Comparison of ENCODE assay signal across 5 worm cellular contexts in genomic region chrV:12869948-12870347, ce11.
TF ChIP-seq lines count a peak whose summit lies in the region.

Gene T07F10.3, minus strand, starts transcription at chrV:12870045.

TF ChIP-seq in whole organism, L1 larva, 84 proteins besides CTCF, POLR2A, EP300 and RAD21 (continues in another document):
- TF ChIP-seq ceh-8 (GFP tag; optimal IDR thresholded peaks at IDR 0.05; lab: Kevin White, UChicago) (peak; percentile 92), skn-1 (tag; optimal IDR thresholded peaks at IDR 0.05; lab: Kevin White, UChicago) (peak; percentile 88), nhr-47 (tag; optimal IDR thresholded peaks at IDR 0.05; lab: Kevin White, UChicago) (peak; percentile 98), zag-1 (tag; optimal IDR thresholded peaks at IDR 0.05; lab: Kevin White, UChicago) (no peak), ztf-4 (tag; optimal IDR thresholded peaks at IDR 0.05; lab: Kevin White, UChicago) (peak; percentile 42), fkh-8 (tag; optimal IDR thresholded peaks at IDR 0.05; lab: Kevin White, UChicago) (peak; percentile 90), nhr-84 (tag; optimal IDR thresholded peaks at IDR 0.05; lab: Kevin White, UChicago) (no peak), nhr-28 (tag; optimal IDR thresholded peaks at IDR 0.05; lab: Kevin White, UChicago) (peak; percentile 16), mef-2 (tag; optimal IDR thresholded peaks at IDR 0.05; lab: Kevin White, UChicago) (no peak), nhr-85 (tag; lab: Kevin White, UChicago) (peak; percentile 99), sox-4 (tag; optimal IDR thresholded peaks at IDR 0.05; lab: Kevin White, UChicago) (peak; percentile 97), hlh-17 (GFP tag; optimal IDR thresholded peaks at IDR 0.05; lab: Kevin White, UChicago; ENCODE audit: borderline replicate concordance) (peak; percentile 95), Y116A8C.19 (tag; optimal IDR thresholded peaks at IDR 0.05; lab: Kevin White, UChicago; ENCODE audit: borderline replicate concordance) (peak; percentile 94), irx-1 (tag; optimal IDR thresholded peaks at IDR 0.05; lab: Kevin White, UChicago) (peak; percentile 99), lin-14 (GFP tag; optimal IDR thresholded peaks at IDR 0.05; lab: Kevin White, UChicago) (peak; percentile 94), nhr-77 (tag; optimal IDR thresholded peaks at IDR 0.05; lab: Kevin White, UChicago) (peak; percentile 46), blmp-1 (tag; optimal IDR thresholded peaks at IDR 0.05; lab: Kevin White, UChicago) (peak; percentile 76), nhr-76 (tag; optimal IDR thresholded peaks at IDR 0.05; lab: Kevin White, UChicago) (peak; percentile 8)

TF ChIP-seq in whole organism, L3 larva, 47 proteins besides CTCF, POLR2A, EP300 and RAD21 (continues in another document):
- TF ChIP-seq elt-3 (tag; optimal IDR thresholded peaks at IDR 0.05; lab: Kevin White, UChicago) (no peak), ceh-28 (tag; optimal IDR thresholded peaks at IDR 0.05; lab: Kevin White, UChicago) (peak; percentile 31), tbx-2 (tag; optimal IDR thresholded peaks at IDR 0.05; lab: Kevin White, UChicago) (peak; percentile 43), sea-2 (GFP tag; optimal IDR thresholded peaks at IDR 0.05; lab: Kevin White, UChicago) (no peak), elt-1 (tag; optimal IDR thresholded peaks at IDR 0.05; lab: Kevin White, UChicago) (no peak), ceh-9 (tag; optimal IDR thresholded peaks at IDR 0.05; lab: Kevin White, UChicago) (no peak), pha-4 (tag; optimal IDR thresholded peaks at IDR 0.05; lab: Kevin White, UChicago) (peak; percentile 94), fkh-10 (GFP tag; optimal IDR thresholded peaks at IDR 0.05; lab: Kevin White, UChicago) (no peak), fkh-2 (tag; optimal IDR thresholded peaks at IDR 0.05; lab: Kevin White, UChicago) (no peak), nhr-23 (tag; optimal IDR thresholded peaks at IDR 0.05; lab: Kevin White, UChicago) (peak; percentile 94), jun-1 (tag; optimal IDR thresholded peaks at IDR 0.05; lab: Kevin White, UChicago) (peak; percentile 22), unc-62 (GFP tag; optimal IDR thresholded peaks at IDR 0.05; lab: Kevin White, UChicago) (no peak), nhr-12 (tag; optimal IDR thresholded peaks at IDR 0.05; lab: Kevin White, UChicago) (no peak), ztf-11 (tag; optimal IDR thresholded peaks at IDR 0.05; lab: Kevin White, UChicago) (no peak), nfya-1 (tag; optimal IDR thresholded peaks at IDR 0.05; lab: Kevin White, UChicago; ENCODE audit: insufficient read depth) (peak; percentile 85), ceh-16 (tag; optimal IDR thresholded peaks at IDR 0.05; lab: Kevin White, UChicago) (no peak), elt-2 (tag; optimal IDR thresholded peaks at IDR 0.05; lab: Kevin White, UChicago) (peak; percentile 57), nhr-67 (tag; optimal IDR thresholded peaks at IDR 0.05; lab: Kevin White, UChicago) (no peak), pqm-1 (tag; optimal IDR thresholded peaks at IDR 0.05; lab: Kevin White, UChicago) (peak; percentile 57), mdl-1 (tag; optimal IDR thresholded peaks at IDR 0.05; lab: Kevin White, UChicago) (no peak)

TF ChIP-seq in whole organism, early embryonic, 17 proteins besides CTCF, POLR2A, EP300 and RAD21:
- TF ChIP-seq sea-1 (GFP tag; conservative IDR thresholded peaks at IDR 0.05; lab: Robert Waterston, UW) (peak; percentile 74; the same call in 1 of the 2 replicates), tbx-37 (GFP tag; conservative IDR thresholded peaks at IDR 0.05; lab: Robert Waterston, UW) (peak; percentile 96), F13C5.2 (tag; optimal IDR thresholded peaks at IDR 0.05; lab: Kevin White, UChicago) (peak; percentile 26), pes-1 (GFP tag; IDR thresholded peaks at IDR 0.05; lab: Robert Waterston, UW) (no peak), aly-1 (tag; optimal IDR thresholded peaks at IDR 0.05; lab: Kevin White, UChicago) (no peak), ama-1 (optimal IDR thresholded peaks at IDR 0.05; lab: Kevin White, UChicago) (no peak), scrt-1 (GFP tag; IDR thresholded peaks at IDR 0.05; lab: Robert Waterston, UW) (no peak), ceh-36 (tag; optimal IDR thresholded peaks at IDR 0.05; lab: Kevin White, UChicago) (no peak), hmg-4 (GFP tag; optimal IDR thresholded peaks at IDR 0.05; lab: Kevin White, UChicago) (peak; percentile 57), hnd-1 (tag; optimal IDR thresholded peaks at IDR 0.05; lab: Kevin White, UChicago) (peak; percentile 53), tbx-11 (GFP tag; IDR thresholded peaks at IDR 0.05; lab: Robert Waterston, UW) (no peak), flt-1 (GFP tag; IDR thresholded peaks at IDR 0.05; lab: Robert Waterston, UW) (peak; percentile 57), B0310.2 (tag; optimal IDR thresholded peaks at IDR 0.05; lab: Kevin White, UChicago) (no peak), ets-7 (tag; optimal IDR thresholded peaks at IDR 0.05; lab: Kevin White, UChicago) (no peak), tra-4 (tag; optimal IDR thresholded peaks at IDR 0.05; lab: Kevin White, UChicago) (no peak), ceh-13 (GFP tag; optimal IDR thresholded peaks at IDR 0.05; lab: Kevin White, UChicago) (no peak), hmbx-1 (tag; optimal IDR thresholded peaks at IDR 0.05; lab: Kevin White, UChicago) (no peak)
TF ChIP-seq in whole organism, early embryonic: peak in this region for 6.

TF ChIP-seq in whole organism, midembryonic, 9 proteins besides CTCF, POLR2A, EP300 and RAD21:
- TF ChIP-seq ztf-23 (GFP tag; IDR thresholded peaks at IDR 0.05; lab: Robert Waterston, UW): peak; percentile 87
- TF ChIP-seq ztf-29 (GFP tag; IDR thresholded peaks at IDR 0.05; lab: Robert Waterston, UW): no peak
- TF ChIP-seq med-1 (GFP tag; optimal IDR thresholded peaks at IDR 0.05; lab: Kevin White, UChicago; ENCODE audit: insufficient read depth): no peak
- no peak for TF ChIP-seq tab-1 (GFP tag; IDR thresholded peaks at IDR 0.05; lab: Robert Waterston, UW)
- TF ChIP-seq ref-1 (GFP tag; conservative IDR thresholded peaks at IDR 0.05; lab: Robert Waterston, UW): no peak
- peak; percentile 77 for TF ChIP-seq cog-1 (tag; optimal IDR thresholded peaks at IDR 0.05; lab: Kevin White, UChicago)
- TF ChIP-seq flt-1 (GFP tag; IDR thresholded peaks at IDR 0.05; lab: Robert Waterston, UW): peak; percentile 85
- peak; percentile 23; the same call in 1 of the 2 replicates for TF ChIP-seq T22C8.4 (GFP tag; IDR thresholded peaks at IDR 0.05; lab: Robert Waterston, UW)
- TF ChIP-seq klf-2 (GFP tag; conservative IDR thresholded peaks at IDR 0.05; lab: Robert Waterston, UW): peak; percentile 67; the same call in 1 of the 2 replicates

TF ChIP-seq in whole organism, young adult, 124 proteins besides CTCF, POLR2A, EP300 and RAD21 (continues in another document):
- peak; percentile 48 for TF ChIP-seq tbp1 (GFP tag; optimal IDR thresholded peaks at IDR 0.05; lab: Kevin White, UChicago)
- peak; percentile 76; the same call in 1 of the 2 replicates for TF ChIP-seq sea-2 (GFP tag; IDR thresholded peaks at IDR 0.05; lab: Robert Waterston, UW)
- TF ChIP-seq C06A6.2 (GFP tag; conservative IDR thresholded peaks at IDR 0.05; lab: Robert Waterston, UW): 0 out of 2 replicates have a peak, but pooled peaks have one; percentile 19
- peak; percentile 47 for TF ChIP-seq tlf-1 (GFP tag; optimal IDR thresholded peaks at IDR 0.05; lab: Kevin White, UChicago)
- no peak for TF ChIP-seq ets-4 (GFP tag; optimal IDR thresholded peaks at IDR 0.05; lab: Kevin White, UChicago)
- peak; percentile 23 for TF ChIP-seq attf-5 (GFP tag; optimal IDR thresholded peaks at IDR 0.05; lab: Kevin White, UChicago)
- TF ChIP-seq lin-40 (tag; optimal IDR thresholded peaks at IDR 0.05; lab: Kevin White, UChicago): peak; percentile 84
- TF ChIP-seq zfh-2 (GFP tag; conservative IDR thresholded peaks at IDR 0.05; lab: Robert Waterston, UW): no peak
- TF ChIP-seq hrde-1 (tag; optimal IDR thresholded peaks at IDR 0.05; lab: Kevin White, UChicago; ENCODE audit: borderline replicate concordance): peak; percentile 36
- TF ChIP-seq sdz-38 (tag; optimal IDR thresholded peaks at IDR 0.05; lab: Kevin White, UChicago): no peak
- peak; percentile 95 for TF ChIP-seq unc-130 (GFP tag; optimal IDR thresholded peaks at IDR 0.05; lab: Kevin White, UChicago)
- peak; percentile 95 for TF ChIP-seq ceh-27 (GFP tag; optimal IDR thresholded peaks at IDR 0.05; lab: Kevin White, UChicago)
- TF ChIP-seq nfya-1 (tag; optimal IDR thresholded peaks at IDR 0.05; lab: Kevin White, UChicago; ENCODE audit: borderline replicate concordance, insufficient read depth): no peak
- peak; percentile 56 for TF ChIP-seq T07F8.4 (tag; optimal IDR thresholded peaks at IDR 0.05; lab: Kevin White, UChicago)
- TF ChIP-seq F23B12.7 (tag; optimal IDR thresholded peaks at IDR 0.05; lab: Kevin White, UChicago; ENCODE audit: insufficient read depth): peak; percentile 43
- TF ChIP-seq Y53G8AR.9 (GFP tag; conservative IDR thresholded peaks at IDR 0.05; lab: Robert Waterston, UW): peak; percentile 49; the same call in 1 of the 2 replicates
- peak; percentile 78 for TF ChIP-seq K11D2.4 (GFP tag; IDR thresholded peaks at IDR 0.05; lab: Robert Waterston, UW)
- TF ChIP-seq pbrm-1 (GFP tag; IDR thresholded peaks at IDR 0.05; lab: Robert Waterston, UW): peak; percentile 76
- TF ChIP-seq lin-26 (GFP tag; IDR thresholded peaks at IDR 0.05; lab: Robert Waterston, UW): no peak
- peak; percentile 78; the same call in 1 of the 2 replicates for TF ChIP-seq ztf-28 (GFP tag; IDR thresholded peaks at IDR 0.05; lab: Robert Waterston, UW)
- peak; percentile 57 for TF ChIP-seq atf-7 (tag; optimal IDR thresholded peaks at IDR 0.05; lab: Kevin White, UChicago)
- peak; percentile 90 for TF ChIP-seq madf-3 (GFP tag; IDR thresholded peaks at IDR 0.05; lab: Robert Waterston, UW)
- TF ChIP-seq F57C9.4 (tag; optimal IDR thresholded peaks at IDR 0.05; lab: Kevin White, UChicago): peak; percentile 15
- no peak for TF ChIP-seq cebp-2 (GFP tag; IDR thresholded peaks at IDR 0.05; lab: Robert Waterston, UW)
- peak; percentile 55 for TF ChIP-seq lsl-1 (GFP tag; optimal IDR thresholded peaks at IDR 0.05; lab: Kevin White, UChicago)
- no peak for TF ChIP-seq Y79H2A.3 (GFP tag; conservative IDR thresholded peaks at IDR 0.05; lab: Robert Waterston, UW)
- TF ChIP-seq ztf-3 (GFP tag; optimal IDR thresholded peaks at IDR 0.05; lab: Kevin White, UChicago): no peak
- peak; percentile 83 for TF ChIP-seq madf-6 (GFP tag; IDR thresholded peaks at IDR 0.05; lab: Robert Waterston, UW)
- TF ChIP-seq nhr-27 (tag; optimal IDR thresholded peaks at IDR 0.05; lab: Kevin White, UChicago): no peak
- TF ChIP-seq B0336.3 (GFP tag; IDR thresholded peaks at IDR 0.05; lab: Robert Waterston, UW): 0 out of 2 replicates have a peak, but pooled peaks have one; percentile 46
- TF ChIP-seq B0019.2 (GFP tag; conservative IDR thresholded peaks at IDR 0.05; lab: Robert Waterston, UW): no peak
- TF ChIP-seq ztf-18 (tag; optimal IDR thresholded peaks at IDR 0.05; lab: Kevin White, UChicago): no peak
- TF ChIP-seq Y67H2A.10 (GFP tag; conservative IDR thresholded peaks at IDR 0.05; lab: Robert Waterston, UW): no peak

Comparison
In these comparisons a context has a peak if more than half of its experiments do, and no peak if none do; other contexts are left out.
1. Of the 8 proteins assayed by ChIP-seq in both whole organism, young adult and whole organism, L1 larva: peak only in whole organism, young adult: none; only in whole organism, L1 larva: ama-1 and nhr-90; in both: dpl-1, efl-1, lin-35, snpc-4 and unc-130; in neither: 1.